Worm (Caenorhabditis elegans): ENCODE results near the gene mes-4.
"Not testable (repeated sequence)": the region's sequence is repeated elsewhere in the genome, so short reads cannot be mapped to it uniquely, and the experiment has no call there.

The mes-4 gene

ce11 chrV:13462974-13463373 is 25.6 kb upstream of the mes-4 start, which contains the start of gene frm-10:
Gene frm-10, plus strand, starts transcription at chrV:13463207.
- TF ChIP-seq med-1 (GFP tag; optimal IDR thresholded peaks at IDR 0.05; ENCODE audit: insufficient read depth), result no peak
- no peak for TF ChIP-seq T22C8.4 (GFP tag; IDR thresholded peaks at IDR 0.05)
- TF ChIP-seq ztf-29 (GFP tag; IDR thresholded peaks at IDR 0.05), result no peak
- no peak for TF ChIP-seq klf-2 (GFP tag; conservative IDR thresholded peaks at IDR 0.05)
- no peak for TF ChIP-seq cog-1 (tag; optimal IDR thresholded peaks at IDR 0.05)
- TF ChIP-seq ref-1 (GFP tag; conservative IDR thresholded peaks at IDR 0.05), result no peak
- no peak for TF ChIP-seq flt-1 (GFP tag; IDR thresholded peaks at IDR 0.05)
- no peak for TF ChIP-seq ztf-23 (GFP tag; IDR thresholded peaks at IDR 0.05)
- TF ChIP-seq tab-1 (GFP tag; IDR thresholded peaks at IDR 0.05), result no peak

ce11 chrV:13459323-13459722 is 22.0 kb upstream of the mes-4 start, which contains the start of gene bath-39:
Gene bath-39, plus strand, starts transcription at chrV:13459459.
- TF ChIP-seq tab-1 (GFP tag; IDR thresholded peaks at IDR 0.05) (no peak), ztf-29 (GFP tag; IDR thresholded peaks at IDR 0.05) (no peak), med-1 (GFP tag; optimal IDR thresholded peaks at IDR 0.05; ENCODE audit: insufficient read depth) (no peak), ref-1 (GFP tag; conservative IDR thresholded peaks at IDR 0.05) (no peak), T22C8.4 (GFP tag; IDR thresholded peaks at IDR 0.05) (no peak), ztf-23 (GFP tag; IDR thresholded peaks at IDR 0.05) (no peak), cog-1 (tag; optimal IDR thresholded peaks at IDR 0.05) (no peak), flt-1 (GFP tag; IDR thresholded peaks at IDR 0.05) (no peak), klf-2 (GFP tag; conservative IDR thresholded peaks at IDR 0.05) (no peak)

- TF ChIP-seq med-1 (GFP tag; optimal IDR thresholded peaks at IDR 0.05; ENCODE audit: insufficient read depth), result no peak
These were observed 20.5 kb upstream of the mes-4 start, which contains the start of gene F25H9.2 for ce11 chrV:13457858-13458257. Gene F25H9.2, plus strand, starts transcription at chrV:13458083.

ce11 chrV:13455448-13455847 is 18.1 kb upstream of the mes-4 start, which contains the start of gene lurp-3:
Gene lurp-3, plus strand, starts transcription at chrV:13455748.
- TF ChIP-seq tab-1 (GFP tag; IDR thresholded peaks at IDR 0.05) (no peak), T22C8.4 (GFP tag; IDR thresholded peaks at IDR 0.05) (no peak), ztf-23 (GFP tag; IDR thresholded peaks at IDR 0.05) (no peak), klf-2 (GFP tag; conservative IDR thresholded peaks at IDR 0.05) (no peak), flt-1 (GFP tag; IDR thresholded peaks at IDR 0.05) (no peak), cog-1 (tag; optimal IDR thresholded peaks at IDR 0.05) (no peak), med-1 (GFP tag; optimal IDR thresholded peaks at IDR 0.05; ENCODE audit: insufficient read depth) (no peak), ztf-29 (GFP tag; IDR thresholded peaks at IDR 0.05) (no peak), ref-1 (GFP tag; conservative IDR thresholded peaks at IDR 0.05) (no peak)

- TF ChIP-seq flt-1 (GFP tag; IDR thresholded peaks at IDR 0.05) (no peak), med-1 (GFP tag; optimal IDR thresholded peaks at IDR 0.05; ENCODE audit: insufficient read depth) (no peak), tab-1 (GFP tag; IDR thresholded peaks at IDR 0.05) (no peak), ztf-29 (GFP tag; IDR thresholded peaks at IDR 0.05) (no peak), ref-1 (GFP tag; conservative IDR thresholded peaks at IDR 0.05) (no peak), T22C8.4 (GFP tag; IDR thresholded peaks at IDR 0.05) (no peak), ztf-23 (GFP tag; IDR thresholded peaks at IDR 0.05) (no peak), cog-1 (tag; optimal IDR thresholded peaks at IDR 0.05) (no peak), klf-2 (GFP tag; conservative IDR thresholded peaks at IDR 0.05) (no peak)
These were observed 16.0 kb upstream of the mes-4 start, which contains the start of gene lurp-2 for ce11 chrV:13453334-13453733. Gene lurp-2, plus strand, starts transcription at chrV:13453634.

ce11 chrV:13445229-13445949 is 8.0 kb upstream of the mes-4 start, which contains the start of gene Y2H9A.4:
Gene Y2H9A.4, plus strand, starts transcription at chrV:13445899.
- no peak for TF ChIP-seq ztf-23 (GFP tag; IDR thresholded peaks at IDR 0.05)
- no peak for TF ChIP-seq cog-1 (tag; optimal IDR thresholded peaks at IDR 0.05)
- no peak for TF ChIP-seq med-1 (GFP tag; optimal IDR thresholded peaks at IDR 0.05; ENCODE audit: insufficient read depth)
- TF ChIP-seq ref-1 (GFP tag; conservative IDR thresholded peaks at IDR 0.05), result no peak
- no peak for TF ChIP-seq T22C8.4 (GFP tag; IDR thresholded peaks at IDR 0.05)
- no peak for TF ChIP-seq klf-2 (GFP tag; conservative IDR thresholded peaks at IDR 0.05)
- no peak for TF ChIP-seq flt-1 (GFP tag; IDR thresholded peaks at IDR 0.05)
- TF ChIP-seq tab-1 (GFP tag; IDR thresholded peaks at IDR 0.05), result no peak

ce11 chrV:13443535-13443934 is 6.2 kb upstream of the mes-4 start, which contains the start of gene Y2H9A.6:
Gene Y2H9A.6, plus strand, starts transcription at chrV:13443835.
- not testable (repeated sequence) for TF ChIP-seq flt-1 (GFP tag; IDR thresholded peaks at IDR 0.05); klf-2 (GFP tag; conservative IDR thresholded peaks at IDR 0.05); cog-1 (tag; optimal IDR thresholded peaks at IDR 0.05)

- TF ChIP-seq flt-1 (GFP tag; IDR thresholded peaks at IDR 0.05) (no peak), tab-1 (GFP tag; IDR thresholded peaks at IDR 0.05) (no peak), ztf-23 (GFP tag; IDR thresholded peaks at IDR 0.05) (no peak), klf-2 (GFP tag; conservative IDR thresholded peaks at IDR 0.05) (no peak), T22C8.4 (GFP tag; IDR thresholded peaks at IDR 0.05) (no peak), ztf-29 (GFP tag; IDR thresholded peaks at IDR 0.05) (no peak), ref-1 (GFP tag; conservative IDR thresholded peaks at IDR 0.05) (no peak), med-1 (GFP tag; optimal IDR thresholded peaks at IDR 0.05; ENCODE audit: insufficient read depth) (no peak), cog-1 (tag; optimal IDR thresholded peaks at IDR 0.05) (no peak)
These were observed 5.5 kb upstream of the mes-4 start for ce11 chrV:13442819-13443218.

- no peak for TF ChIP-seq T22C8.4 (GFP tag; IDR thresholded peaks at IDR 0.05)
- TF ChIP-seq ztf-29 (GFP tag; IDR thresholded peaks at IDR 0.05), result no peak
- TF ChIP-seq cog-1 (tag; optimal IDR thresholded peaks at IDR 0.05), result no peak
- TF ChIP-seq tab-1 (GFP tag; IDR thresholded peaks at IDR 0.05), result no peak
- TF ChIP-seq ref-1 (GFP tag; conservative IDR thresholded peaks at IDR 0.05), result no peak
- no peak for TF ChIP-seq flt-1 (GFP tag; IDR thresholded peaks at IDR 0.05)
- TF ChIP-seq klf-2 (GFP tag; conservative IDR thresholded peaks at IDR 0.05), result no peak
- TF ChIP-seq ztf-23 (GFP tag; IDR thresholded peaks at IDR 0.05), result no peak
- no peak for TF ChIP-seq med-1 (GFP tag; optimal IDR thresholded peaks at IDR 0.05; ENCODE audit: insufficient read depth)
These were observed 4.3 kb upstream of the mes-4 start, which contains the start of gene col-162 for ce11 chrV:13441661-13442060. Gene col-162, plus strand, starts transcription at chrV:13441961.

Data from whole organism, midembryonic.